Fruit fly (Drosophila melanogaster): ENCODE measurements around the gene CG31862.

CG31862 gene

dm6 chr2L:12371740-12372139, 33.1 kb downstream of the CG31862 start (continued):
- TF ChIP-seq H2.0 (GFP tag; IDR thresholded peaks at IDR 0.05) (no peak), gro (GFP tag; optimal IDR thresholded peaks at IDR 0.05) (no peak), CG15269 (tag; optimal IDR thresholded peaks at IDR 0.05) (peak; percentile 19), Doc3 (GFP tag; IDR thresholded peaks at IDR 0.05; ENCODE audit: partially characterized antibody) (no peak), CG3726 (GFP tag; IDR thresholded peaks at IDR 0.05) (peak; percentile 8; the same call in 1 of the 3 replicates), CG7987 (GFP tag; optimal IDR thresholded peaks at IDR 0.05) (peak; percentile 84), tio (GFP tag; optimal IDR thresholded peaks at IDR 0.05) (peak; percentile 32), dpn (GFP tag; optimal IDR thresholded peaks at IDR 0.05) (peak; percentile 32 to 41), C15 (GFP tag; IDR thresholded peaks at IDR 0.05) (no peak), sens (GFP tag) (peak; percentile 96), BEAF-32 (GFP tag; optimal IDR thresholded peaks at IDR 0.05) (no peak), Hr51 (GFP tag; optimal IDR thresholded peaks at IDR 0.05) (no peak), Lhr (GFP tag; optimal IDR thresholded peaks at IDR 0.05) (peak; percentile 66), HHEX (GFP tag; optimal IDR thresholded peaks at IDR 0.05) (peak; percentile 75), kni (GFP tag; optimal IDR thresholded peaks at IDR 0.05) (peak; percentile 97), hbn (GFP tag; IDR thresholded peaks at IDR 0.05; ENCODE audit: partially characterized antibody) (no peak), CG33557 (GFP tag; optimal IDR thresholded peaks at IDR 0.05) (peak; percentile 83), gem (tag; optimal IDR thresholded peaks at IDR 0.05) (peak; percentile 64), Mrtf (GFP tag; IDR thresholded peaks at IDR 0.05) (no peak), slp2 (GFP tag; optimal IDR thresholded peaks at IDR 0.05) (peak; percentile 25), trh (GFP tag; optimal IDR thresholded peaks at IDR 0.05) (peak; percentile 3), YL-1 (GFP tag; optimal IDR thresholded peaks at IDR 0.05) (peak; percentile 46), bigmax (GFP tag; optimal IDR thresholded peaks at IDR 0.05) (no peak), Asciz (GFP tag; optimal IDR thresholded peaks at IDR 0.05) (peak; percentile 83), lilli (GFP tag; optimal IDR thresholded peaks at IDR 0.05) (no peak), E2f1 (GFP tag; IDR thresholded peaks at IDR 0.05) (peak; percentile 47; the same call in 1 of the 2 replicates), zfh2 (GFP tag; optimal IDR thresholded peaks at IDR 0.05) (no peak), HmgZ (tag; optimal IDR thresholded peaks at IDR 0.05) (peak; percentile 43), h (optimal IDR thresholded peaks at IDR 0.05) (no peak), unc-4 (GFP tag; IDR thresholded peaks at IDR 0.05; ENCODE audit: partially characterized antibody) (no peak), inv (GFP tag; IDR thresholded peaks at IDR 0.05; ENCODE audit: partially characterized antibody) (no peak), ash1 (GFP tag; optimal IDR thresholded peaks at IDR 0.05) (no peak), CG1024 (GFP tag; IDR thresholded peaks at IDR 0.05) (peak; percentile 59; the same call in 1 of the 2 replicates), CG6683 (GFP tag; optimal IDR thresholded peaks at IDR 0.05) (peak; percentile 37), danr (GFP tag; IDR thresholded peaks at IDR 0.05) (no peak), yki (optimal IDR thresholded peaks at IDR 0.05) (no peak), fd64A (GFP tag; optimal IDR thresholded peaks at IDR 0.05) (peak; percentile 93), MTF-1 (GFP tag; optimal IDR thresholded peaks at IDR 0.05; ENCODE audit: borderline replicate concordance) (peak; percentile 82), grn (GFP tag; optimal IDR thresholded peaks at IDR 0.05) (peak; percentile 32), CG14050 (GFP tag; IDR thresholded peaks at IDR 0.05) (0 out of 3 replicates have a peak, but pooled peaks have one; percentile 12), CG4404 (GFP tag; IDR thresholded peaks at IDR 0.05) (no peak), pho (GFP tag; optimal IDR thresholded peaks at IDR 0.05) (no peak), D19A (tag; optimal IDR thresholded peaks at IDR 0.05) (peak; percentile 40), dan (GFP tag; IDR thresholded peaks at IDR 0.05) (no peak), jigr1 (GFP tag; IDR thresholded peaks at IDR 0.05) (no peak), CG34422 (GFP tag; IDR thresholded peaks at IDR 0.05) (no peak), CG7963 (GFP tag; IDR thresholded peaks at IDR 0.05; ENCODE audit: partially characterized antibody) (no peak), lab (GFP tag; optimal IDR thresholded peaks at IDR 0.05) (peak; percentile 80), Kr (GFP tag; optimal IDR thresholded peaks at IDR 0.05) (peak; percentile 10), sim (GFP tag; IDR thresholded peaks at IDR 0.05) (0 out of 2 replicates have a peak, but pooled peaks have one; percentile 47), HmgD (GFP tag; optimal IDR thresholded peaks at IDR 0.05) (no peak)
